Fruit fly (Drosophila melanogaster) Kc167 (cell line): ENCODE measurements around the gene Fst.

Experiments used
- Myc ChIP-seq: fragments of >200 bp; optimal IDR thresholded peaks from 2 replicates; lab custom pipeline; 2017; ENCODE audit warnings: missing external identifiers
- Sin3A ChIP-seq: fragments of >200 bp; optimal IDR thresholded peaks from 2 replicates; lab custom pipeline; 2018; ENCODE audit warnings: missing external identifiers
- h ChIP-seq: fragments of >200 bp; optimal IDR thresholded peaks from 3 replicates; lab custom pipeline; 2018; ENCODE audit warnings: missing external identifiers
- insv ChIP-seq: fragments of >200 bp; optimal IDR thresholded peaks from 3 replicates; lab custom pipeline; 2018; ENCODE audit warnings: missing external identifiers
- psq ChIP-seq: fragments of >200 bp; optimal IDR thresholded peaks from 2 replicates; lab custom pipeline; 2017; ENCODE audit warnings: missing external identifiers
- ttk ChIP-seq: sonication (Bioruptor generic); optimal IDR thresholded peaks from 2 replicates; lab custom pipeline; 2017; ENCODE audit warnings: missing external identifiers

Gene Fst

dm6 chr3R:9628036-9628435 is 17.9 kb downstream of the Fst start:
- TF ChIP-seq Sin3A (lab: Kevin White, UChicago) (no peak), insv (lab: Kevin White, UChicago) (no peak), psq (no peak), Myc (lab: Kevin White, UChicago) (no peak), h (no peak), ttk (lab: Kevin White, UChicago) (no peak)

dm6 chr3R:9626880-9627401 is 19.0 kb downstream of the Fst start, which contains the start of the genes CG9427 and CG8319:
Gene CG9427, minus strand, starts transcription at chr3R:9626930.
Gene CG8319, plus strand, starts transcription at chr3R:9627321.
- no peak for TF ChIP-seq Myc (lab: Kevin White, UChicago)
- TF ChIP-seq ttk (lab: Kevin White, UChicago), result no peak
- no peak for TF ChIP-seq h
- TF ChIP-seq psq, result no peak
- no peak for TF ChIP-seq Sin3A (lab: Kevin White, UChicago)

dm6 chr3R:9626266-9626665 is 19.7 kb downstream of the Fst start:
- TF ChIP-seq ttk (lab: Kevin White, UChicago) (no peak), Myc (lab: Kevin White, UChicago) (no peak), insv (lab: Kevin White, UChicago) (no peak), psq (no peak), Sin3A (lab: Kevin White, UChicago) (no peak), h (no peak)

- TF ChIP-seq ttk (lab: Kevin White, UChicago) (no peak), psq (no peak), h (no peak), insv (lab: Kevin White, UChicago) (no peak), Myc (lab: Kevin White, UChicago) (no peak), Sin3A (lab: Kevin White, UChicago) (no peak)
Observed at dm6 chr3R:9625443-9625842, 20.5 kb downstream of the Fst start.

- TF ChIP-seq Sin3A (lab: Kevin White, UChicago), result no peak
- TF ChIP-seq ttk (lab: Kevin White, UChicago), result no peak
- TF ChIP-seq h, result no peak
- no peak for TF ChIP-seq insv (lab: Kevin White, UChicago)
- TF ChIP-seq psq, result no peak
- TF ChIP-seq Myc (lab: Kevin White, UChicago), result no peak
Observed at dm6 chr3R:9620278-9620677, 25.7 kb downstream of the Fst start.

- no peak for TF ChIP-seq psq
- no peak for TF ChIP-seq Sin3A (lab: Kevin White, UChicago)
- TF ChIP-seq Myc (lab: Kevin White, UChicago), result no peak
- TF ChIP-seq h, result no peak
- TF ChIP-seq insv (lab: Kevin White, UChicago), result no peak
- no peak for TF ChIP-seq ttk (lab: Kevin White, UChicago)
Observed at dm6 chr3R:9618331-9618730, 27.6 kb downstream of the Fst start.

- TF ChIP-seq ttk (lab: Kevin White, UChicago), result no peak
- TF ChIP-seq insv (lab: Kevin White, UChicago), result no peak
- TF ChIP-seq h, result no peak
- no peak for TF ChIP-seq Sin3A (lab: Kevin White, UChicago)
- no peak for TF ChIP-seq psq
- no peak for TF ChIP-seq Myc (lab: Kevin White, UChicago)
Observed at dm6 chr3R:9613124-9613523, 32.8 kb downstream of the Fst start.

- TF ChIP-seq ttk (lab: Kevin White, UChicago), result no peak
- TF ChIP-seq h, result no peak
- TF ChIP-seq Sin3A (lab: Kevin White, UChicago), result no peak
- no peak for TF ChIP-seq Myc (lab: Kevin White, UChicago)
- TF ChIP-seq psq, result no peak
- TF ChIP-seq insv (lab: Kevin White, UChicago), result no peak
Observed at dm6 chr3R:9612217-9612616, 33.7 kb downstream of the Fst start.

dm6 chr3R:9608206-9608605 is 37.7 kb downstream of the Fst start:
- no peak for TF ChIP-seq Sin3A (lab: Kevin White, UChicago)
- TF ChIP-seq psq, result no peak
- no peak for TF ChIP-seq h
- TF ChIP-seq insv (lab: Kevin White, UChicago), result no peak
- TF ChIP-seq Myc (lab: Kevin White, UChicago), result no peak
- no peak for TF ChIP-seq ttk (lab: Kevin White, UChicago)

dm6 chr3R:9606913-9607804 is 38.8 kb downstream of the Fst start:
- TF ChIP-seq psq, result no peak
- no peak for TF ChIP-seq Sin3A (lab: Kevin White, UChicago)
- TF ChIP-seq Myc (lab: Kevin White, UChicago), result no peak
- TF ChIP-seq ttk (lab: Kevin White, UChicago), result no peak
- no peak for TF ChIP-seq insv (lab: Kevin White, UChicago)
- TF ChIP-seq h, result no peak

- no peak for TF ChIP-seq Myc (lab: Kevin White, UChicago)
- no peak for TF ChIP-seq insv (lab: Kevin White, UChicago)
- no peak for TF ChIP-seq psq
- TF ChIP-seq ttk (lab: Kevin White, UChicago), result no peak
Observed at dm6 chr3R:9605084-9605483, 40.9 kb downstream of the Fst start.

dm6 chr3R:9604445-9605020 is 41.4 kb downstream of the Fst start:
- TF ChIP-seq insv (lab: Kevin White, UChicago) (no peak), Sin3A (lab: Kevin White, UChicago) (no peak), Myc (lab: Kevin White, UChicago) (no peak), ttk (lab: Kevin White, UChicago) (no peak), psq (no peak), h (no peak)
